Worm (Caenorhabditis elegans): ENCODE measurements around the gene str-87.

str-87 gene

ce11 chrV:8943963-8944362 lies 44.0 kb downstream of the str-87 start, which contains the start of gene T19A5.3:
TSS of gene T19A5.3 (minus strand) at chrV:8944063.
- TF ChIP-seq ama-1 (optimal IDR thresholded peaks at IDR 0.05): no peak
- TF ChIP-seq ceh-30 (tag; optimal IDR thresholded peaks at IDR 0.05): no peak
- TF ChIP-seq F13H6.1 (tag; optimal IDR thresholded peaks at IDR 0.05): no peak
- TF ChIP-seq lim-6 (tag; optimal IDR thresholded peaks at IDR 0.05): no peak
- TF ChIP-seq ceh-19 (GFP tag; optimal IDR thresholded peaks at IDR 0.05): no peak
- no peak for TF ChIP-seq pha-2 (tag; optimal IDR thresholded peaks at IDR 0.05)
- no peak for TF ChIP-seq elt-4 (tag; optimal IDR thresholded peaks at IDR 0.05)
- no peak for TF ChIP-seq dve-1 (tag; optimal IDR thresholded peaks at IDR 0.05)
- no peak for TF ChIP-seq madf-2 (tag; optimal IDR thresholded peaks at IDR 0.05)
- no peak for TF ChIP-seq dmd-4 (tag; optimal IDR thresholded peaks at IDR 0.05; ENCODE audit: borderline replicate concordance)
- TF ChIP-seq elt-2 (tag; optimal IDR thresholded peaks at IDR 0.05): no peak
- no peak for TF ChIP-seq ceh-14 (tag; optimal IDR thresholded peaks at IDR 0.05)
- TF ChIP-seq hlh-6 (tag; optimal IDR thresholded peaks at IDR 0.05): no peak
- TF ChIP-seq unc-42 (tag; optimal IDR thresholded peaks at IDR 0.05): no peak
- TF ChIP-seq ceh-48 (tag; optimal IDR thresholded peaks at IDR 0.05): no peak
- TF ChIP-seq nhr-232 (tag; optimal IDR thresholded peaks at IDR 0.05): no peak
- no peak for TF ChIP-seq tbx-7 (tag; optimal IDR thresholded peaks at IDR 0.05)
- TF ChIP-seq unc-55 (GFP tag; optimal IDR thresholded peaks at IDR 0.05): no peak
- no peak for TF ChIP-seq unc-86 (tag; optimal IDR thresholded peaks at IDR 0.05)

DNA sequence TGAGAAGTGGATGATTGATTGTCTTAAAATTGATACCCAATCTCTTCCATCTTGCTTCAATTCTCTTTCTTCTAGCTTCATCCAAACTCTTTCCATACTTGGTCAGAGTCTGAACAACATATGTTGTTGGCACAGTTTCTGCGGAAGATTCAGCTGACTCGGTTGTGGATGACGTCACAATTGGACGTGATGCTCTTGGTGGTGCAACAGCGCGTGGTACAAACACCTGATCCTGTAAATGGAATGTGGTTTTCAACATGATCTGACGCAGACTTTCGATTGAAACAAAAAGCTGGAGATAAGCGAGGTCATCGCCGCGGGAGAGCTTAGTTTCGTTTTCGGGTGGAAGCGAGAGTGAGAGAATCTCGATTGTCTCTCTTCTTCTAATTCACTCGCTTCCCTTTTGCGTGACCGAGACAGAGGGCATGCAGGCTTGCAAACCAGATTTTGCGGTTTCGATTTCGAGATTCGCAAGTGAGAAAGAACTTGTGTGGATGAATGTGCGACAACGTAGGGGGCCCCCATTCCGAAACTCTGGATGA lies 45.5 kb downstream of the str-87 start:
- TF ChIP-seq fkh-6 (tag; optimal IDR thresholded peaks at IDR 0.05) (no peak), madf-2 (tag; optimal IDR thresholded peaks at IDR 0.05) (no peak), syd-9 (tag; optimal IDR thresholded peaks at IDR 0.05) (no peak), lin-11 (tag; optimal IDR thresholded peaks at IDR 0.05) (no peak)

DNA sequence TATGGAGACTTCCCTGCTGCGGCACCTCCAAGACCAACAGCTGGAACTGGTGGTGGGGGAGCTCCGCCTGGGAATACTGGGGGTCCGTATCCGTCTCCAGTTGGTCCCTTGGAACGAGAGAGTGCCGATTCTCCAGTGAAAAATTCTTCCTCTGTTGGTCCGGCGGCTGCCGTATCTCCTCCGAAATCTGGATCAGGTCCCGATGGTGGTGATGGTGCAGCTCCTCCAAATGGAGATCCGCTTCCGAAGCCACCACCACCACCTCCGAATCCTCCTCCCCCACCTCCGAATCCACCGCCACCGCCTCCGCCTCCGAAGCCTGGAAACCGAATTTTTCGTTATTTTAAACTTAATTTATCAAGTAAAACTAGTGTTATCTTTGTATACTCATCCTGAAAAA lies 47.6 kb downstream of the str-87 start:
- TF ChIP-seq ahr-1 (tag; optimal IDR thresholded peaks at IDR 0.05) (no peak), pqm-1 (tag; optimal IDR thresholded peaks at IDR 0.05) (no peak)

DNA sequence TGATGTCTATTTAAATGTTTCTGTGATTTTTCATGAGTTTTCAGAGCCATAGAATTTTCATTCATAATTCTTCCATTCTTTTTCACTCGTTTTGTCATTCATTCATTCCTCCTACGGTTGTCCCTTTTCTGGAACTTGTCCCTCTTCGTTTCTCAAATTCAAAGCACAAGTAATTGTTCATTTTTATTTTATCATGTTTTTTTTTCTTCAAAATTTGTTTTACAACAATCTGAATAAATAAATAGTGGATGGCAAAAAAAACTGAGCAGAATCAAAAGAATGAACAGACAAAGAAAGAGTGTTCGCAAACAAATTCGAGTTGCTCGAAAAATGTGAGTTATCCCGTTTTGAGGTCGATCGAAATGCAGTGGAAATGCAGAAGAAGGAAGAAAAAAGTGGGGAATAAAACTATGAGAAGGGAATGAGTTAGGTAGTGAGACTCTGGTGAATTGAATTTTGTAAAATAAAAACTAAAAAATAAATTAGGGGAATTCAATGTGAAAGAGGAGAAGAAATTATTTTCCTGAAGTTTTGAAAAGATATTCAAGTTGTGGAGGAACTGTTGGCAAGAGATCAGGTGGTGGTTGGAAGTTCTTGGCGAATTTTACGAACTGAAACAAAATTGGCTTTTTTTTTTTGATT lies 48.5 kb downstream of the str-87 start:
- TF ChIP-seq C38D4.7 (GFP tag; optimal IDR thresholded peaks at IDR 0.05) (no peak), ceh-30 (tag; optimal IDR thresholded peaks at IDR 0.05) (no peak), lin-11 (tag; optimal IDR thresholded peaks at IDR 0.05) (no peak), pqm-1 (tag; optimal IDR thresholded peaks at IDR 0.05) (no peak), fkh-6 (tag; optimal IDR thresholded peaks at IDR 0.05) (no peak), nfya-1 (tag; optimal IDR thresholded peaks at IDR 0.05) (no peak), fax-1 (tag; optimal IDR thresholded peaks at IDR 0.05) (no peak), syd-9 (tag; optimal IDR thresholded peaks at IDR 0.05) (no peak)

DNA sequence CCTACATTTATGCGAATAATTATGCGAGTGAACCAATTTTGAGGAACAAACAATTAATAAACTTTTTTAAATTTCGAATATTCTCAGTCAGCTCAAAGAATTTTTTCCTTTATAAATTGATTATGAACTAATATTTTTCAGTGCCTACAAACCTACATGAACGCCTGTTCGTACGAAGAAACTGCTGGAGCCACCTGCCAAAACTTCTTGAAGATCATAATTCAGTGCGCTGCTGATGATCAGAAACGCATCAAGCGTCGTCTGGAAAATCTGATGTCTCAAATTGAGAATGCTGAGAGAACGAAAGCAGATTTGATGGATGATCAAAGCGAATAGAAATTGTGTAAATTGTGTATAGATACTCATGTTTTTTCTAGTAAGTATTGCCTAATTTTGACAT lies 49.1 kb downstream of the str-87 start:
- TF ChIP-seq eyg-1 (tag; optimal IDR thresholded peaks at IDR 0.05) (no peak), pat-9 (tag; optimal IDR thresholded peaks at IDR 0.05) (no peak), ceh-14 (tag; optimal IDR thresholded peaks at IDR 0.05) (no peak), ceh-34 (tag; optimal IDR thresholded peaks at IDR 0.05) (no peak), F13H6.1 (tag; optimal IDR thresholded peaks at IDR 0.05) (no peak), elt-2 (tag; optimal IDR thresholded peaks at IDR 0.05) (no peak), tbx-2 (tag; optimal IDR thresholded peaks at IDR 0.05) (no peak), gmeb-2 (tag; optimal IDR thresholded peaks at IDR 0.05) (no peak), pqm-1 (tag; optimal IDR thresholded peaks at IDR 0.05) (no peak), unc-3 (GFP tag; conservative IDR thresholded peaks at IDR 0.05) (no peak), unc-3 (tag; optimal IDR thresholded peaks at IDR 0.05) (no peak), pag-3 (tag; optimal IDR thresholded peaks at IDR 0.05; ENCODE audit: borderline replicate concordance) (no peak), ref-2 (tag; optimal IDR thresholded peaks at IDR 0.05) (no peak), nhr-11 (tag; optimal IDR thresholded peaks at IDR 0.05) (no peak), T23F11.4 (GFP tag; optimal IDR thresholded peaks at IDR 0.05) (no peak), tbx-7 (tag; optimal IDR thresholded peaks at IDR 0.05) (no peak), dmd-4 (tag; optimal IDR thresholded peaks at IDR 0.05; ENCODE audit: borderline replicate concordance) (no peak), pha-4 (tag; optimal IDR thresholded peaks at IDR 0.05) (no peak), fkh-6 (tag; optimal IDR thresholded peaks at IDR 0.05) (no peak), hlh-13 (GFP tag; optimal IDR thresholded peaks at IDR 0.05) (no peak)

All from whole organism, late embryonic.